2 worm cellular contexts compared by ENCODE assay signal in the genomic region with DNA sequence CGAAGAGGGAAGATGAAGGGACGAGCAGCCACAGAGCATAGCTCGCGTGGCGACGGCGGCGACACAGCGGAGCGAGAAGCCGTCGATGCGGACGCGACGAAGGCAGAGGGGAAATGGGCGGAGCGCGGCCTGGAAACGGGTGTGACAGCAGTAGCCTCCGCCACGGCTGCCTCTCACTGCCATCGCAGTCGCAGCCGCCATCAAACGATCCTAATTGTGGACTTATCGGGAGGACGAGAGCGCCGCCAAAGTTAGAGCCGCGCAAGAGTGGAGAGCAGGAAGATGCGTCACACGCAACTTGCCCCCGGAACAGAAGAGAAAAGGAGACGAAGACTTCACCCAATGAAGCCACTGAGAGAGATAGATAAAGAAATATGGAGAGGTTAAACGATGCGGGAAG.
TF ChIP-seq lines count a peak whose summit lies in the region.

No protein-coding gene starts in this region.

TF ChIP-seq in whole organism, L4 larva, 104 proteins besides CTCF, POLR2A, EP300 and RAD21 (continued from another document):
- TF ChIP-seq ZK337.2 (GFP tag; IDR thresholded peaks at IDR 0.05; lab: Robert Waterston, UW) (no peak), unc-39 (tag; optimal IDR thresholded peaks at IDR 0.05; lab: Kevin White, UChicago) (no peak), mep-1 (tag; optimal IDR thresholded peaks at IDR 0.05; lab: Kevin White, UChicago) (peak; percentile 5), ctbp-1 (GFP tag; IDR thresholded peaks at IDR 0.05; lab: Robert Waterston, UW) (peak; percentile 79)

TF ChIP-seq in whole organism, late embryonic, 69 proteins besides CTCF, POLR2A, EP300 and RAD21 (continued from another document):
- TF ChIP-seq nhr-232 (tag; optimal IDR thresholded peaks at IDR 0.05; lab: Kevin White, UChicago), result no peak
- 0 out of 2 replicates have a peak, but pooled peaks have one; percentile 16 for TF ChIP-seq unc-3 (GFP tag; conservative IDR thresholded peaks at IDR 0.05; lab: Robert Waterston, UW)
- no peak for TF ChIP-seq unc-3 (tag; optimal IDR thresholded peaks at IDR 0.05; lab: Kevin White, UChicago)
- TF ChIP-seq nhr-11 (tag; optimal IDR thresholded peaks at IDR 0.05; lab: Kevin White, UChicago), result no peak
- no peak for TF ChIP-seq sox-4 (tag; optimal IDR thresholded peaks at IDR 0.05; lab: Kevin White, UChicago)
- no peak for TF ChIP-seq unc-55 (GFP tag; optimal IDR thresholded peaks at IDR 0.05; lab: Kevin White, UChicago)
- no peak for TF ChIP-seq pag-3 (tag; optimal IDR thresholded peaks at IDR 0.05; lab: Kevin White, UChicago; ENCODE audit: borderline replicate concordance)
- TF ChIP-seq ceh-30 (tag; optimal IDR thresholded peaks at IDR 0.05; lab: Kevin White, UChicago), result no peak
- TF ChIP-seq zip-5 (tag; optimal IDR thresholded peaks at IDR 0.05; lab: Kevin White, UChicago), result no peak
- TF ChIP-seq nfya-1 (tag; optimal IDR thresholded peaks at IDR 0.05; lab: Kevin White, UChicago), result no peak
- TF ChIP-seq pha-2 (tag; optimal IDR thresholded peaks at IDR 0.05; lab: Kevin White, UChicago), result no peak
- TF ChIP-seq C38D4.7 (GFP tag; optimal IDR thresholded peaks at IDR 0.05; lab: Kevin White, UChicago), result peak; percentile 9
- no peak for TF ChIP-seq ama-1 (optimal IDR thresholded peaks at IDR 0.05; lab: Kevin White, UChicago)
- TF ChIP-seq ceh-48 (tag; optimal IDR thresholded peaks at IDR 0.05; lab: Kevin White, UChicago), result peak; percentile 18
- no peak for TF ChIP-seq pat-9 (tag; optimal IDR thresholded peaks at IDR 0.05; lab: Kevin White, UChicago)
- peak; percentile 7 for TF ChIP-seq ref-2 (tag; optimal IDR thresholded peaks at IDR 0.05; lab: Kevin White, UChicago)
- no peak for TF ChIP-seq odd-2 (tag; optimal IDR thresholded peaks at IDR 0.05; lab: Kevin White, UChicago)
- TF ChIP-seq fax-1 (tag; optimal IDR thresholded peaks at IDR 0.05; lab: Kevin White, UChicago), result peak; percentile 12
- no peak for TF ChIP-seq K02D7.2 (tag; optimal IDR thresholded peaks at IDR 0.05; lab: Kevin White, UChicago)
- no peak for TF ChIP-seq hlh-15 (tag; optimal IDR thresholded peaks at IDR 0.05; lab: Kevin White, UChicago)
- no peak for TF ChIP-seq lin-11 (tag; optimal IDR thresholded peaks at IDR 0.05; lab: Kevin White, UChicago)
- no peak for TF ChIP-seq hlh-8 (tag; optimal IDR thresholded peaks at IDR 0.05; lab: Kevin White, UChicago)
- no peak for TF ChIP-seq ceh-9 (tag; optimal IDR thresholded peaks at IDR 0.05; lab: Kevin White, UChicago)
- no peak for TF ChIP-seq T23F11.4 (GFP tag; optimal IDR thresholded peaks at IDR 0.05; lab: Kevin White, UChicago)
- TF ChIP-seq ceh-31 (tag; optimal IDR thresholded peaks at IDR 0.05; lab: Kevin White, UChicago), result no peak
- no peak for TF ChIP-seq pros-1 (tag; optimal IDR thresholded peaks at IDR 0.05; lab: Kevin White, UChicago)
- TF ChIP-seq ceh-34 (tag; optimal IDR thresholded peaks at IDR 0.05; lab: Kevin White, UChicago), result peak; percentile 26
- TF ChIP-seq pha-4 (tag; optimal IDR thresholded peaks at IDR 0.05; lab: Kevin White, UChicago), result no peak
- peak; percentile 61 for TF ChIP-seq mec-3 (tag; optimal IDR thresholded peaks at IDR 0.05; lab: Kevin White, UChicago; ENCODE audit: borderline replicate concordance)
- peak; percentile 1 for TF ChIP-seq ceh-14 (tag; optimal IDR thresholded peaks at IDR 0.05; lab: Kevin White, UChicago)
- peak; percentile 78 for TF ChIP-seq unc-42 (tag; optimal IDR thresholded peaks at IDR 0.05; lab: Kevin White, UChicago)
- TF ChIP-seq fkh-10 (GFP tag; optimal IDR thresholded peaks at IDR 0.05; lab: Kevin White, UChicago), result no peak
- TF ChIP-seq gmeb-2 (tag; optimal IDR thresholded peaks at IDR 0.05; lab: Kevin White, UChicago), result no peak
- TF ChIP-seq ets-4 (tag; optimal IDR thresholded peaks at IDR 0.05; lab: Kevin White, UChicago), result no peak
- peak; percentile 43 for TF ChIP-seq C08G9.2 (tag; optimal IDR thresholded peaks at IDR 0.05; lab: Kevin White, UChicago)
- no peak for TF ChIP-seq ttx-3 (tag; optimal IDR thresholded peaks at IDR 0.05; lab: Kevin White, UChicago)
- TF ChIP-seq hlh-30 (tag; optimal IDR thresholded peaks at IDR 0.05; lab: Kevin White, UChicago; ENCODE audit: insufficient read depth), result no peak
- peak; percentile 59 for TF ChIP-seq elt-4 (tag; optimal IDR thresholded peaks at IDR 0.05; lab: Kevin White, UChicago)
- no peak for TF ChIP-seq che-1 (tag; optimal IDR thresholded peaks at IDR 0.05; lab: Kevin White, UChicago)
- peak; percentile 49 for TF ChIP-seq tbx-2 (tag; optimal IDR thresholded peaks at IDR 0.05; lab: Kevin White, UChicago)
- peak; percentile 11 for TF ChIP-seq unc-86 (tag; optimal IDR thresholded peaks at IDR 0.05; lab: Kevin White, UChicago)
- TF ChIP-seq rnt-1 (tag; optimal IDR thresholded peaks at IDR 0.05; lab: Kevin White, UChicago), result no peak
